Fruit fly (Drosophila melanogaster): ENCODE results near the gene Ptp99A.

- TF ChIP-seq CG6163 (GFP tag; IDR thresholded peaks at IDR 0.05) (no peak), Ets96B (tag; optimal IDR thresholded peaks at IDR 0.05) (no peak), Hr4 (GFP tag; optimal IDR thresholded peaks at IDR 0.05) (no peak), OdsH (GFP tag; optimal IDR thresholded peaks at IDR 0.05) (peak; percentile 6), Sox102F (GFP tag; optimal IDR thresholded peaks at IDR 0.05) (no peak), CG16779 (tag; optimal IDR thresholded peaks at IDR 0.05) (no peak), svp (GFP tag) (no peak), pdm3 (GFP tag; optimal IDR thresholded peaks at IDR 0.05) (peak; percentile 12), CG6854 (GFP tag; optimal IDR thresholded peaks at IDR 0.05) (no peak), cyc (GFP tag; optimal IDR thresholded peaks at IDR 0.05) (no peak)
These were observed 92.7 kb downstream of the Ptp99A start for dm6 chr3R:29470122-29470521.
